Fruit fly (Drosophila melanogaster) whole organism, embryonic: ENCODE measurements around the gene Doc1.
A peak's percentile ranks its signal among the peaks of the same experiment; 100 is the strongest.

Experiments used
- Abd-B ChIP-seq: fragments of 200-800 bp; sonication (Bioruptor generic); optimal IDR thresholded peaks from 2 replicates; lab custom pipeline; 2018; ENCODE audit warnings: missing biosample characterization, mild to moderate bottlenecking, missing genetic modification characterization, moderate library complexity
- B-H2 ChIP-seq: fragments of 200-800 bp; sonication (Bioruptor generic); optimal IDR thresholded peaks from 2 replicates; lab custom pipeline; 2018; ENCODE audit warnings: missing biosample characterization, mild to moderate bottlenecking, missing genetic modification characterization
- CG11398 ChIP-seq: fragments of 200-800 bp; sonication (Bioruptor generic); optimal IDR thresholded peaks from 2 replicates; lab custom pipeline; 2016; ENCODE audit warnings: missing biosample characterization, missing genetic modification characterization
- CG11560 ChIP-seq: fragments of 200-800 bp; sonication (Bioruptor generic); IDR thresholded peaks from 3 replicates; pipeline ENCODE4 v1.3.6; 2022; ENCODE audit warnings: missing biosample characterization, missing genetic modification characterization
- CG12236 ChIP-seq: fragments of 200-800 bp; sonication (Bioruptor generic); optimal IDR thresholded peaks from 2 replicates; lab custom pipeline; 2016; ENCODE audit warnings: missing biosample characterization, missing genetic modification characterization
- CG12391 ChIP-seq: fragments of 200-800 bp; sonication (Bioruptor generic); optimal IDR thresholded peaks from 3 replicates; lab custom pipeline; 2018; ENCODE audit warnings: missing biosample characterization, mild to moderate bottlenecking, missing genetic modification characterization, moderate library complexity
- CG1603 ChIP-seq: fragments of 200-800 bp; sonication (Bioruptor generic); optimal IDR thresholded peaks from 2 replicates; lab custom pipeline; 2019; ENCODE audit warnings: missing biosample characterization, mild to moderate bottlenecking, missing genetic modification characterization, moderate library complexity
- CG16815 ChIP-seq: fragments of 200-800 bp; sonication (Bioruptor generic); optimal IDR thresholded peaks from 3 replicates; lab custom pipeline; 2017; ENCODE audit warnings: missing biosample characterization, mild to moderate bottlenecking, missing genetic modification characterization
- CG17328 ChIP-seq: fragments of 200-800 bp; sonication (Bioruptor generic); IDR thresholded peaks from 2 replicates; pipeline ENCODE4 v1.3.6; 2022; ENCODE audit warnings: missing biosample characterization, missing genetic modification characterization
- CG2202 ChIP-seq: fragments of 200-800 bp; sonication (Bioruptor generic); optimal IDR thresholded peaks from 2 replicates; lab custom pipeline; 2018; ENCODE audit warnings: missing biosample characterization, mild to moderate bottlenecking, missing genetic modification characterization
- CG34422 ChIP-seq: fragments of 200-800 bp; sonication (Bioruptor generic); IDR thresholded peaks from 3 replicates; pipeline ENCODE4 v1.3.6; 2022; ENCODE audit warnings: missing biosample characterization, missing genetic modification characterization
- CG4282 ChIP-seq: fragments of 200-800 bp; sonication (Bioruptor generic); optimal IDR thresholded peaks from 2 replicates; lab custom pipeline; 2016; ENCODE audit warnings: missing biosample characterization, missing genetic modification characterization
- ERR ChIP-seq: fragments of 200-800 bp; sonication (Bioruptor generic); optimal IDR thresholded peaks from 2 replicates; lab custom pipeline; 2016; ENCODE audit warnings: missing biosample characterization, missing genetic modification characterization
- Eip74EF ChIP-seq, 2 experiments: fragments of 200-800 bp in 1 of 2; fragments of >200 bp in 1 of 2; sonication (Bioruptor generic) in 1 of 2; optimal IDR thresholded peaks; 2 replicates each; lab custom pipeline; 2017 to 2019; ENCODE audit warnings: missing biosample characterization in 2 of 2, missing genetic modification characterization in 2 of 2, mild to moderate bottlenecking in 1 of 2, moderate library complexity in 1 of 2
- Hr39 ChIP-seq: fragments of >200 bp; optimal IDR thresholded peaks from 2 replicates; lab custom pipeline; 2017
- Jarid2 ChIP-seq: fragments of 200-800 bp; sonication (Bioruptor generic); optimal IDR thresholded peaks from 3 replicates; lab custom pipeline; 2017; ENCODE audit warnings: mild to moderate bottlenecking, missing biosample characterization, missing genetic modification reagents, missing genetic modification characterization
- MBD-R2 ChIP-seq: fragments of 200-800 bp; sonication (Bioruptor generic); IDR thresholded peaks from 2 replicates; pipeline ENCODE4 v1.3.6; 2022; ENCODE audit warnings: missing biosample characterization, missing genetic modification characterization
- Mrtf ChIP-seq: fragments of 200-800 bp; sonication (Bioruptor generic); IDR thresholded peaks from 3 replicates; pipeline ENCODE4 v1.3.6; 2022; ENCODE audit warnings: missing biosample characterization, missing genetic modification characterization
- NFAT ChIP-seq: fragments of 200-800 bp; sonication (Bioruptor generic); IDR thresholded peaks from 2 replicates; pipeline ENCODE4 v1.3.6; 2022; ENCODE audit warnings: missing biosample characterization, missing genetic modification characterization
- Nf-YC ChIP-seq: fragments of 200-800 bp; optimal IDR thresholded peaks from 3 replicates; lab custom pipeline; 2019; ENCODE audit warnings: missing biosample characterization, mild to moderate bottlenecking, missing genetic modification characterization, moderate library complexity
- Scr ChIP-seq: fragments of 200-800 bp; sonication (Bioruptor generic); IDR thresholded peaks from 2 replicates; pipeline ENCODE4 v1.3.6; 2022; ENCODE audit warnings: missing biosample characterization, missing genetic modification characterization; ENCODE audit not compliant: partially characterized antibody
- Six4 ChIP-seq: fragments of 200-800 bp; sonication (Bioruptor generic); optimal IDR thresholded peaks from 2 replicates; lab custom pipeline; 2016; ENCODE audit warnings: missing biosample characterization, missing genetic modification characterization
- Stat92E ChIP-seq, 3 experiments: fragments of >200 bp in 2 of 3; fragments of 200-800 bp in 1 of 3; sonication (Bioruptor generic) in 1 of 3; optimal IDR thresholded peaks; 2 replicates each; lab custom pipeline; 2017 to 2019; ENCODE audit warnings: missing biosample characterization in 3 of 3, missing genetic modification characterization in 3 of 3, mild to moderate bottlenecking in 1 of 3, moderate library complexity in 1 of 3
- az2 ChIP-seq: fragments of 200-800 bp; sonication (Bioruptor generic); optimal IDR thresholded peaks from 3 replicates; lab custom pipeline; 2016; ENCODE audit warnings: missing biosample characterization, missing genetic modification characterization
- chinmo ChIP-seq: fragments of 200-800 bp; sonication (Bioruptor generic); IDR thresholded peaks from 4 replicates; pipeline ENCODE4 v1.3.6; 2022; ENCODE audit warnings: missing biosample characterization, missing genetic modification characterization; ENCODE audit not compliant: partially characterized antibody
- chn ChIP-seq: fragments of 200-800 bp; sonication (Bioruptor generic); optimal IDR thresholded peaks from 2 replicates; lab custom pipeline; 2016; ENCODE audit warnings: missing biosample characterization, missing genetic modification characterization
- croc ChIP-seq: fragments of 200-800 bp; sonication (Bioruptor generic); conservative IDR thresholded peaks from 3 replicates; pipeline ENCODE4 v1.3.6; 2022; ENCODE audit warnings: missing biosample characterization, missing genetic modification characterization
- crol ChIP-seq: fragments of 200-800 bp; sonication (Bioruptor generic); IDR thresholded peaks from 2 replicates; pipeline ENCODE4 v1.3.6; 2022; ENCODE audit warnings: missing biosample characterization, missing genetic modification characterization
- cwo ChIP-seq: fragments of 200-800 bp; sonication (Bioruptor generic); optimal IDR thresholded peaks from 3 replicates; lab custom pipeline; 2017; ENCODE audit warnings: missing biosample characterization, missing genetic modification characterization, mild to moderate bottlenecking, moderate library complexity, missing genetic modification reagents
- dati ChIP-seq: fragments of 200-800 bp; sonication (Bioruptor generic); IDR thresholded peaks from 2 replicates; pipeline ENCODE4 v1.3.6; 2022; ENCODE audit warnings: missing biosample characterization, missing genetic modification characterization
- dm ChIP-seq: fragments of 200-800 bp; sonication (Bioruptor generic); optimal IDR thresholded peaks from 3 replicates; lab custom pipeline; 2016; ENCODE audit warnings: missing biosample characterization, missing genetic modification characterization
- gcm2 ChIP-seq: fragments of 200-800 bp; sonication (Bioruptor generic); optimal IDR thresholded peaks from 2 replicates; lab custom pipeline; 2016; ENCODE audit warnings: missing biosample characterization, missing genetic modification characterization
- gfzf ChIP-seq: fragments of 200-800 bp; sonication (Bioruptor generic); optimal IDR thresholded peaks from 2 replicates; lab custom pipeline; 2016; ENCODE audit warnings: missing biosample characterization, mild to moderate bottlenecking, missing genetic modification characterization, moderate library complexity
- gsb ChIP-seq: fragments of 200-800 bp; sonication (Bioruptor generic); IDR thresholded peaks from 2 replicates; pipeline ENCODE4 v1.3.6; 2022; ENCODE audit warnings: missing biosample characterization, missing genetic modification characterization
- hbn ChIP-seq: fragments of 200-800 bp; sonication (Bioruptor generic); IDR thresholded peaks from 2 replicates; pipeline ENCODE4 v1.3.6; 2022; ENCODE audit warnings: missing biosample characterization, missing genetic modification characterization; ENCODE audit not compliant: partially characterized antibody
- her ChIP-seq: fragments of 200-800 bp; sonication (Bioruptor generic); optimal IDR thresholded peaks from 2 replicates; lab custom pipeline; 2016; ENCODE audit warnings: missing biosample characterization, missing genetic modification characterization
- insv ChIP-seq, 2 experiments: fragments of 200-800 bp; sonication (Bioruptor generic); optimal IDR thresholded peaks; 3 replicates each; lab custom pipeline; 2016 to 2018; ENCODE audit warnings: missing biosample characterization in 2 of 2, missing genetic modification characterization in 2 of 2
- ken ChIP-seq: fragments of 200-800 bp; sonication (Bioruptor generic); IDR thresholded peaks from 3 replicates; pipeline ENCODE4 v1.3.6; 2022; ENCODE audit warnings: missing biosample characterization, missing genetic modification characterization
- klu ChIP-seq: fragments of 200-800 bp; sonication (Bioruptor generic); IDR thresholded peaks from 2 replicates; pipeline ENCODE4 v1.3.6; 2022; ENCODE audit warnings: missing biosample characterization, missing genetic modification characterization
- pan ChIP-seq, 4 experiments: fragments of >200 bp in 3 of 4; fragments of 200-800 bp in 1 of 4; sonication (Bioruptor generic) in 1 of 4; optimal IDR thresholded peaks in 3 of 4; IDR thresholded peaks in 1 of 4; 2 replicates each; pipeline versions ENCODE4 v1.3.6 to Lab custom; 2017 to 2022; ENCODE audit warnings: missing biosample characterization in 2 of 4, missing genetic modification characterization in 2 of 4, mixed read lengths in 1 of 4
- peb ChIP-seq: fragments of 200-800 bp; sonication (Bioruptor generic); IDR thresholded peaks from 2 replicates; pipeline ENCODE4 v1.3.6; 2022; ENCODE audit warnings: missing biosample characterization, missing genetic modification characterization
- pzg ChIP-seq: fragments of 200-800 bp; sonication (Bioruptor generic); optimal IDR thresholded peaks from 3 replicates; lab custom pipeline; 2018; ENCODE audit warnings: missing biosample characterization, mild to moderate bottlenecking, missing genetic modification characterization, moderate library complexity
- salm ChIP-seq: fragments of 200-800 bp; sonication (Bioruptor generic); optimal IDR thresholded peaks from 2 replicates; lab custom pipeline; 2018; ENCODE audit warnings: missing biosample characterization, mild to moderate bottlenecking, missing genetic modification characterization
- sim ChIP-seq: fragments of 200-800 bp; sonication (Bioruptor generic); IDR thresholded peaks from 2 replicates; pipeline ENCODE4 v1.3.6; 2022; ENCODE audit warnings: missing biosample characterization, missing genetic modification characterization
- sima ChIP-seq: fragments of 200-800 bp; sonication (Bioruptor generic); optimal IDR thresholded peaks from 2 replicates; lab custom pipeline; 2016; ENCODE audit warnings: missing biosample characterization, missing genetic modification characterization
- slou ChIP-seq: fragments of 200-800 bp; sonication (Bioruptor generic); optimal IDR thresholded peaks from 3 replicates; lab custom pipeline; 2016; ENCODE audit warnings: missing biosample characterization, missing genetic modification characterization
- sug ChIP-seq: fragments of 200-800 bp; optimal IDR thresholded peaks from 2 replicates; lab custom pipeline; 2019; ENCODE audit warnings: missing biosample characterization, mild to moderate bottlenecking, missing genetic modification characterization, moderate library complexity
- tin ChIP-seq: fragments of 200-800 bp; sonication (Bioruptor generic); optimal IDR thresholded peaks from 3 replicates; lab custom pipeline; 2016; ENCODE audit warnings: missing biosample characterization, missing genetic modification characterization
- usp ChIP-seq: fragments of >200 bp; optimal IDR thresholded peaks from 2 replicates; lab custom pipeline; 2017; ENCODE audit warnings: missing biosample characterization, missing genetic modification characterization
- zf30C ChIP-seq: fragments of 200-800 bp; sonication (Bioruptor generic); optimal IDR thresholded peaks from 3 replicates; lab custom pipeline; 2018; ENCODE audit warnings: missing biosample characterization, mild to moderate bottlenecking, missing genetic modification characterization

Gene Doc1

dm6 chr3L:9033999-9034626, 7.1 kb upstream of the Doc1 start (continued):
- TF ChIP-seq CG1603 (tag; lab: Kevin White, UChicago) (peak; percentile 0), her (GFP tag; lab: Kevin White, UChicago) (no peak), cwo (peak; percentile 11), CG11560 (tag; lab: Robert Waterston, UW) (no peak), salm (tag; lab: Kevin White, UChicago) (no peak), CG4282 (GFP tag; lab: Kevin White, UChicago) (no peak), klu (GFP tag; lab: Robert Waterston, UW) (no peak; the same call in 1 of the 2 replicates), ERR (GFP tag; lab: Kevin White, UChicago) (no peak), sim (GFP tag; lab: Robert Waterston, UW) (peak; percentile 63; the same call in 1 of the 2 replicates), usp (GFP tag; lab: Kevin White, UChicago) (no peak), az2 (GFP tag; lab: Kevin White, UChicago) (peak; percentile 50), gsb (GFP tag; lab: Robert Waterston, UW) (no peak), slou (GFP tag; lab: Kevin White, UChicago) (no peak), Eip74EF (GFP tag; optimal IDR thresholded peaks at IDR 0.05; lab: Kevin White, UChicago) (peak in 1 of 2 experiments; percentile 20), CG12391 (tag; lab: Kevin White, UChicago) (peak; percentile 43), chinmo (GFP tag; lab: Robert Waterston, UW) (no peak), gcm2 (GFP tag; lab: Kevin White, UChicago) (no peak), sug (tag; lab: Kevin White, UChicago) (no peak), CG16815 (GFP tag; lab: Kevin White, UChicago) (peak; percentile 34), pzg (no peak), MBD-R2 (no peak), CG11398 (peak; percentile 5), Stat92E (GFP tag; optimal IDR thresholded peaks at IDR 0.05; lab: Kevin White, UChicago) (no peak), sima (GFP tag; lab: Kevin White, UChicago) (no peak), tin (GFP tag; lab: Kevin White, UChicago) (peak; percentile 74), Abd-B (GFP tag; lab: Kevin White, UChicago) (no peak), dm (GFP tag; lab: Kevin White, UChicago) (no peak), CG2202 (tag; lab: Kevin White, UChicago) (peak; percentile 29), ken (GFP tag; lab: Robert Waterston, UW) (no peak), insv (GFP tag; optimal IDR thresholded peaks at IDR 0.05; lab: Kevin White, UChicago) (no peak), Six4 (peak; percentile 48), chn (GFP tag; lab: Kevin White, UChicago) (peak; percentile 11), Nf-YC (tag; lab: Kevin White, UChicago) (no peak), dati (GFP tag; lab: Robert Waterston, UW) (no peak; the same call in 1 of the 2 replicates), pan (optimal IDR thresholded peaks at IDR 0.05; lab: Kevin White, UChicago) (no peak), pan (GFP tag; optimal IDR thresholded peaks at IDR 0.05 in 1 of 2, IDR thresholded peaks at IDR 0.05 in 1 of 2) (peak in 1 of 2 experiments; percentile 78), CG17328 (GFP tag; lab: Robert Waterston, UW) (peak; percentile 85), NFAT (GFP tag; lab: Robert Waterston, UW) (no peak), B-H2 (no peak), zf30C (GFP tag; lab: Kevin White, UChicago) (peak; percentile 37), croc (GFP tag; lab: Robert Waterston, UW) (peak; percentile 77), Scr (GFP tag; lab: Robert Waterston, UW) (no peak), Hr39 (lab: Kevin White, UChicago) (no peak), hbn (GFP tag; lab: Robert Waterston, UW) (no peak), Jarid2 (GFP tag; lab: Kevin White, UChicago) (peak; percentile 22), CG12236 (no peak), CG34422 (peak; percentile 61; the same call in 1 of the 3 replicates), peb (GFP tag; lab: Robert Waterston, UW) (peak; percentile 63; the same call in 1 of the 2 replicates), crol (peak; percentile 54; the same call in 1 of the 2 replicates), Mrtf (GFP tag; lab: Robert Waterston, UW) (peak; percentile 66; the same call in 1 of the 3 replicates), gfzf (GFP tag; lab: Kevin White, UChicago) (no peak)
